Worm (Caenorhabditis elegans): Measurements from ENCODE around the gene F57G12.1.

ce11 chrX:12205478-12206059 is 34.1 kb upstream of the F57G12.1 start:
- no peak for TF ChIP-seq nhr-77 (tag; optimal IDR thresholded peaks at IDR 0.05)
- TF ChIP-seq zag-1 (tag; optimal IDR thresholded peaks at IDR 0.05) = peak; percentile 18
